Worm (Caenorhabditis elegans) whole organism, L2 larva: ENCODE data around the gene tram-1.

Experiments
- C34F6.9 ChIP-seq: fragments of 150-350 bp; optimal IDR thresholded peaks from 2 replicates; lab custom pipeline; 2014; ENCODE audit warnings: missing biosample characterization, missing genetic modification characterization
- F13H6.1 ChIP-seq: sonication (generic microtip); optimal IDR thresholded peaks from 2 replicates; lab custom pipeline; 2016; ENCODE audit warnings: missing genetic modification characterization, missing compliant biosample characterization
- R02D3.7 ChIP-seq: fragments of 150-350 bp; optimal IDR thresholded peaks from 2 replicates; lab custom pipeline; 2014; ENCODE audit warnings: missing biosample characterization, missing genetic modification characterization
- Y55F3AM.14 ChIP-seq: fragments of 200-800 bp; sonication (Bioruptor generic); optimal IDR thresholded peaks from 2 replicates; lab custom pipeline; 2018; ENCODE audit warnings: mild to moderate bottlenecking, missing genetic modification characterization, missing compliant biosample characterization
- ZK546.5 ChIP-seq: sonication (generic microtip); optimal IDR thresholded peaks from 2 replicates; lab custom pipeline; 2017; ENCODE audit warnings: missing biosample characterization, missing genetic modification characterization
- alr-1 ChIP-seq: fragments of 150-350 bp; optimal IDR thresholded peaks from 2 replicates; lab custom pipeline; 2014; ENCODE audit warnings: missing biosample characterization, missing genetic modification characterization
- aly-2 ChIP-seq: fragments of 150-350 bp; optimal IDR thresholded peaks from 2 replicates; lab custom pipeline; 2014; ENCODE audit warnings: missing biosample characterization, missing genetic modification characterization
- ama-1 ChIP-seq: fragments of 150-350 bp; optimal IDR thresholded peaks from 2 replicates; lab custom pipeline; 2018; ENCODE audit warnings: inconsistent platforms
- blmp-1 ChIP-seq: sonication (generic microtip); optimal IDR thresholded peaks from 2 replicates; lab custom pipeline; 2017; ENCODE audit warnings: missing genetic modification characterization, mild to moderate bottlenecking, missing compliant biosample characterization, antibody characterized with exemption, moderate library complexity; ENCODE audit not compliant: insufficient read depth
- ceh-16 ChIP-seq: fragments of 150-350 bp; optimal IDR thresholded peaks from 2 replicates; lab custom pipeline; 2014; ENCODE audit warnings: missing biosample characterization, missing genetic modification characterization
- ceh-82 ChIP-seq: fragments of 150-350 bp; optimal IDR thresholded peaks from 2 replicates; lab custom pipeline; 2014; ENCODE audit warnings: missing biosample characterization, missing genetic modification characterization
- crh-2 ChIP-seq: sonication (generic microtip); optimal IDR thresholded peaks from 2 replicates; lab custom pipeline; 2017; ENCODE audit warnings: missing biosample characterization, missing genetic modification characterization
- dmd-4 ChIP-seq: sonication (generic microtip); optimal IDR thresholded peaks from 2 replicates; lab custom pipeline; 2017; ENCODE audit warnings: missing biosample characterization, missing genetic modification characterization
- egl-27 ChIP-seq: sonication (generic microtip); optimal IDR thresholded peaks from 3 replicates; lab custom pipeline; 2017; ENCODE audit warnings: missing biosample characterization, missing genetic modification reagents, missing genetic modification characterization
- elt-1 ChIP-seq: fragments of 150-350 bp; optimal IDR thresholded peaks from 2 replicates; lab custom pipeline; 2014; ENCODE audit warnings: missing biosample characterization, missing genetic modification characterization
- fos-1 ChIP-seq: fragments of 150-350 bp; optimal IDR thresholded peaks from 2 replicates; lab custom pipeline; 2014; ENCODE audit warnings: missing biosample characterization, missing genetic modification characterization
- gmeb-1 ChIP-seq: fragments of 150-350 bp; optimal IDR thresholded peaks from 2 replicates; lab custom pipeline; 2014; ENCODE audit warnings: missing biosample characterization, missing genetic modification characterization
- lin-11 ChIP-seq: fragments of 150-350 bp; sonication (generic microtip); optimal IDR thresholded peaks from 2 replicates; lab custom pipeline; 2014; ENCODE audit warnings: missing biosample characterization, missing genetic modification characterization, inconsistent platforms, mixed read lengths
- lin-13 ChIP-seq: fragments of 150-350 bp; optimal IDR thresholded peaks from 2 replicates; lab custom pipeline; 2014; ENCODE audit warnings: missing biosample characterization, missing genetic modification reagents, missing genetic modification characterization
- lsy-2 ChIP-seq, 2 experiments: fragments of 150-350 bp in 1 of 2; sonication (generic microtip) in 1 of 2; optimal IDR thresholded peaks; 2 replicates each; lab custom pipeline; 2014 to 2017; ENCODE audit warnings: missing biosample characterization in 2 of 2, missing genetic modification characterization in 2 of 2
- mab-5 ChIP-seq: fragments of 150-350 bp; optimal IDR thresholded peaks from 2 replicates; lab custom pipeline; 2014; ENCODE audit warnings: missing biosample characterization, missing genetic modification characterization
- mbf-1 ChIP-seq: sonication (generic microtip); optimal IDR thresholded peaks from 2 replicates; lab custom pipeline; 2017; ENCODE audit warnings: missing biosample characterization, missing genetic modification characterization
- mdl-1 ChIP-seq, 2 experiments: fragments of 150-350 bp in 1 of 2; sonication (generic microtip) in 1 of 2; optimal IDR thresholded peaks; 2 replicates each; lab custom pipeline; 2017; ENCODE audit warnings: missing biosample characterization in 2 of 2, missing genetic modification characterization in 2 of 2
- nhr-10 ChIP-seq: sonication (generic microtip); optimal IDR thresholded peaks from 2 replicates; lab custom pipeline; 2017; ENCODE audit warnings: missing biosample characterization, missing genetic modification characterization
- nhr-11 ChIP-seq: fragments of 150-350 bp; optimal IDR thresholded peaks from 2 replicates; lab custom pipeline; 2014; ENCODE audit warnings: missing biosample characterization, missing genetic modification characterization
- nhr-12 ChIP-seq: fragments of 150-350 bp; optimal IDR thresholded peaks from 2 replicates; lab custom pipeline; 2014; ENCODE audit warnings: missing biosample characterization, missing genetic modification characterization
- nhr-129 ChIP-seq: fragments of 150-350 bp; optimal IDR thresholded peaks from 2 replicates; lab custom pipeline; 2014; ENCODE audit warnings: missing biosample characterization, missing genetic modification characterization
- nhr-21 ChIP-seq: fragments of 150-350 bp; optimal IDR thresholded peaks from 2 replicates; lab custom pipeline; 2014; ENCODE audit warnings: missing biosample characterization, missing genetic modification characterization
- nhr-23 ChIP-seq: fragments of 150-350 bp; optimal IDR thresholded peaks from 2 replicates; lab custom pipeline; 2014; ENCODE audit warnings: missing biosample characterization, missing genetic modification reagents, missing genetic modification characterization
- nhr-237 ChIP-seq: fragments of 150-350 bp; optimal IDR thresholded peaks from 2 replicates; lab custom pipeline; 2014; ENCODE audit warnings: missing biosample characterization, missing genetic modification characterization
- nhr-25 ChIP-seq: fragments of 150-350 bp; sonication (generic microtip); optimal IDR thresholded peaks from 3 replicates; lab custom pipeline; 2014; ENCODE audit warnings: missing biosample characterization, missing genetic modification characterization
- nhr-6 ChIP-seq: fragments of 150-350 bp; optimal IDR thresholded peaks from 2 replicates; lab custom pipeline; 2014; ENCODE audit warnings: missing biosample characterization, missing genetic modification characterization
- nhr-77 ChIP-seq: fragments of 150-350 bp; optimal IDR thresholded peaks from 2 replicates; lab custom pipeline; 2014; ENCODE audit warnings: missing biosample characterization, missing genetic modification characterization
- peb-1 ChIP-seq: fragments of 150-350 bp; optimal IDR thresholded peaks from 2 replicates; lab custom pipeline; 2014; ENCODE audit warnings: missing biosample characterization, missing genetic modification characterization
- sem-4 ChIP-seq: fragments of 150-350 bp; optimal IDR thresholded peaks from 2 replicates; lab custom pipeline; 2014; ENCODE audit warnings: missing biosample characterization, missing genetic modification reagents, missing genetic modification characterization
- skn-1 ChIP-seq: sonication (generic microtip); optimal IDR thresholded peaks from 2 replicates; lab custom pipeline; 2017; ENCODE audit warnings: missing biosample characterization, missing genetic modification characterization
- sma-3 ChIP-seq: sonication (generic microtip); optimal IDR thresholded peaks from 2 replicates; lab custom pipeline; 2016; ENCODE audit warnings: missing genetic modification reagents, missing genetic modification characterization, missing compliant biosample characterization
- sma-9 ChIP-seq, 2 experiments: fragments of 150-350 bp in 1 of 2; sonication (generic microtip) in 1 of 2; optimal IDR thresholded peaks; 2 replicates each; lab custom pipeline; 2014 to 2016; ENCODE audit warnings: missing genetic modification characterization in 2 of 2, mild to moderate bottlenecking in 1 of 2, missing biosample characterization in 1 of 2, missing compliant biosample characterization in 1 of 2, missing genetic modification reagents in 1 of 2, moderate library complexity in 1 of 2
- snpc-4 ChIP-seq: fragments of 150-350 bp; optimal IDR thresholded peaks from 2 replicates; lab custom pipeline; 2014; ENCODE audit warnings: missing biosample characterization, missing genetic modification characterization
- unc-39 ChIP-seq: fragments of 150-350 bp; optimal IDR thresholded peaks from 2 replicates; lab custom pipeline; 2014; ENCODE audit warnings: missing biosample characterization, missing genetic modification characterization
- unc-55 ChIP-seq: fragments of 150-350 bp; sonication (generic microtip); optimal IDR thresholded peaks from 3 replicates; lab custom pipeline; 2014; ENCODE audit warnings: missing biosample characterization, missing genetic modification reagents, missing genetic modification characterization
- unc-62 ChIP-seq: fragments of 150-350 bp; optimal IDR thresholded peaks from 2 replicates; lab custom pipeline; 2014; ENCODE audit warnings: missing biosample characterization, missing genetic modification reagents, missing genetic modification characterization
- zag-1 ChIP-seq: fragments of 150-350 bp; optimal IDR thresholded peaks from 2 replicates; lab custom pipeline; 2014; ENCODE audit warnings: missing biosample characterization, missing genetic modification characterization
- ztf-1 ChIP-seq: fragments of 200-800 bp; sonication (Bioruptor generic); conservative IDR thresholded peaks from 2 replicates; pipeline ENCODE4 v1.3.6; 2022; ENCODE audit warnings: missing genetic modification characterization, missing compliant biosample characterization
- ztf-11 ChIP-seq: sonication (generic microtip); optimal IDR thresholded peaks from 2 replicates; lab custom pipeline; 2017; ENCODE audit warnings: missing biosample characterization, missing genetic modification characterization
- ztf-4 ChIP-seq: fragments of 150-350 bp; optimal IDR thresholded peaks from 2 replicates; lab custom pipeline; 2014; ENCODE audit warnings: missing biosample characterization, missing genetic modification characterization

The tram-1 gene

DNA sequence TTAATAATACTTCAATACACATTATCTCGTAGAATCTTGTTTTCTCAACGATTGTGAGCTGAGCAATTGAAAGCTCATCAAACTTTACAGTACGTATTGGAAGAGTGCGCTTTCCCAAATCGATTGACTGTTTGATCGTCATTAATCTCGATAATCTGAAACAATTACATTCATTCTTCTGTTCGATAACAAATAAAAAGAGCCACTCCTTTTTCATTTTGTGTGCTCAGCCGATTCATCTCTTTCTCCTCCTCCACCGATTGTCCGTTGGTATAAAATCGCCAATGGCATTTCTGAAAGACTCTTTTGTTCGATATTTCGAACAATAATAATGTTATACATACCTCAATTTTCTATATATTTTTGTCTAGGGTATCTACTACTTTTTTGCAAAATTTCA is 2.6 kb upstream of the tram-1 start, which contains the start of gene nas-12:
TSS of gene nas-12 (plus strand) at position 301 of the 400 bp plus-strand sequence.
- no peak for TF ChIP-seq mbf-1 (tag; lab: Kevin White, UChicago)

DNA sequence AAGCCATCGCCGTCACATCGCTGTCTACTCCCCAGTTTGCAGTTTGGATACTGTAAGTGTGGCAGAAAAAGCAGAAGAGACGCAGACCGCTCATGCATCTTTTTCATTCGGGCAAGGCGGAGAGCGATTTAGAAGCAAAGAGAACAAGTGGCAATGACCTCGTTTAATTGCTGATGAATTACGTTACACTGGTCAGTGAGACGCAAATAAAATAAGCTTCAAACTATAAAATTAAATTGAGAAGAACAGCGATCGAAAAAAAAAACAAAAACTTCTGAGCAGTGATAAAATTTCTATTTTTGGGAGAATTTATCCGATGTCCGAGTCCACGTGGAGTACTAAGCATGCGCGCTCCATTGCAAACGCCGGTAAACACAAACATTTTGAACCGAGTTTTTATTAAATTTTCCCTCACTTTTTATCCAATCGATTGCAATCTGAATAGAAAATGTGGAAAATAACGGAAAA is 1.1 kb upstream of the tram-1 start, which contains the start of gene C24F3.2:
TSS of gene C24F3.2 (plus strand) at position 418 of the 468 bp plus-strand sequence.
- TF ChIP-seq C34F6.9 (tag; lab: Kevin White, UChicago) (peak; percentile 81), ztf-1 (GFP tag; lab: Robert Waterston, UW) (no peak), unc-62 (GFP tag; lab: Kevin White, UChicago) (no peak), nhr-77 (no peak), alr-1 (tag; lab: Kevin White, UChicago) (no peak), peb-1 (tag; lab: Kevin White, UChicago) (no peak), Y55F3AM.14 (GFP tag; lab: Kevin White, UChicago) (peak; percentile 5), lin-11 (no peak), dmd-4 (no peak), ztf-4 (tag; lab: Kevin White, UChicago) (peak; percentile 14), snpc-4 (tag; lab: Kevin White, UChicago) (no peak), nhr-12 (tag; lab: Kevin White, UChicago) (no peak), sma-3 (peak; percentile 72), ceh-16 (tag; lab: Kevin White, UChicago) (no peak), elt-1 (no peak), egl-27 (peak; percentile 11), ceh-82 (tag; lab: Kevin White, UChicago) (no peak), gmeb-1 (tag; lab: Kevin White, UChicago) (peak; percentile 52), skn-1 (no peak), ZK546.5 (tag; lab: Kevin White, UChicago) (no peak), unc-55 (GFP tag; lab: Kevin White, UChicago) (peak; percentile 43), lsy-2 (tag; optimal IDR thresholded peaks at IDR 0.05; lab: Kevin White, UChicago) (peak; percentile 79 to 97), unc-39 (no peak), blmp-1 (no peak), mdl-1 (tag; optimal IDR thresholded peaks at IDR 0.05; lab: Kevin White, UChicago) (peak; percentile 16 to 37), ama-1 (lab: Kevin White, UChicago) (peak; percentile 24), lin-13 (peak; percentile 0), nhr-21 (tag; lab: Kevin White, UChicago) (peak; percentile 45), crh-2 (tag; lab: Kevin White, UChicago) (no peak), zag-1 (tag; lab: Kevin White, UChicago) (no peak), sma-9 (GFP tag; optimal IDR thresholded peaks at IDR 0.05; lab: Kevin White, UChicago) (peak; percentile 39), sma-9 (tag; optimal IDR thresholded peaks at IDR 0.05; lab: Kevin White, UChicago) (no peak), nhr-11 (tag; lab: Kevin White, UChicago) (no peak), mbf-1 (tag; lab: Kevin White, UChicago) (no peak), nhr-237 (tag; lab: Kevin White, UChicago) (no peak), sem-4 (tag; lab: Kevin White, UChicago) (peak; percentile 65), F13H6.1 (tag; lab: Kevin White, UChicago) (peak; percentile 80), fos-1 (tag; lab: Kevin White, UChicago) (peak; percentile 55), mab-5 (no peak), ztf-11 (tag; lab: Kevin White, UChicago) (no peak), nhr-6 (tag; lab: Kevin White, UChicago) (no peak), nhr-25 (tag; lab: Kevin White, UChicago) (no peak), R02D3.7 (no peak), nhr-129 (tag; lab: Kevin White, UChicago) (peak; percentile 89), aly-2 (no peak), nhr-10 (no peak), nhr-23 (no peak)
